Worm (Caenorhabditis elegans) whole organism, mixed stage, embryonic: ENCODE data around the gene ttr-28.

Experiments
- lin-13 ChIP-seq: fragments of 150-350 bp; optimal IDR thresholded peaks from 2 replicates; lab custom pipeline; 2014; ENCODE audit warnings: missing biosample characterization, missing genetic modification characterization
- mab-5 ChIP-seq: fragments of 150-350 bp; optimal IDR thresholded peaks from 2 replicates; lab custom pipeline; 2014; ENCODE audit warnings: missing biosample characterization, missing genetic modification characterization
- nhr-28 ChIP-seq: fragments of 150-350 bp; optimal IDR thresholded peaks from 2 replicates; lab custom pipeline; 2014; ENCODE audit warnings: missing biosample characterization, missing genetic modification characterization
- snpc-4 ChIP-seq: fragments of 150-350 bp; optimal IDR thresholded peaks from 2 replicates; lab custom pipeline; 2014; ENCODE audit warnings: missing biosample characterization, missing genetic modification characterization
- unc-39 ChIP-seq: fragments of 150-350 bp; optimal IDR thresholded peaks from 2 replicates; lab custom pipeline; 2014; ENCODE audit warnings: missing biosample characterization, missing genetic modification characterization

DNA sequence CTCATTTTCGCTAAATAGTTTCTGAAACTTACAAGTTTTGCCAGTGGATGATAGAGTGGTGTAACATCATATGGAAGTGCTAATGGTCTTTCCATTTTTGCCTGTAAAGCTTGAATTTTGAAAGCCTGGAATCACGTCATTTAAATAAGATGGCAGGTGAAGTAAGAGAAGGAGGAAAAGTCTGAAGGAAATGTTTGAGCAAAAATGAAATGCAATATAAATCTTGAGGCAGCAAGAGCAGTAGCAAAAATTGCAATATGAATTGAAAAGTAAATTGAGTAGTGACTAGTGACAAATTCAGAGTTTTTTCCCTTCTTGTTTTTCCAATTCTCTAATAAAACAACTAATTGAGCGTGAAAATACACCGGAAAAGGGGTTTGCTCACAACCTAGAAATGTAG, 19.1 kb downstream of the ttr-28 start, which contains the start of gene glb-24:
- TF ChIP-seq snpc-4 (no peak), unc-39 (no peak), lin-13 (tag; lab: Kevin White, UChicago) (no peak), nhr-28 (tag; lab: Kevin White, UChicago) (no peak), mab-5 (no peak)
